Fruit fly (Drosophila melanogaster) whole organism, wandering third instar larva: Measurements from ENCODE around the gene CG13837.

Source experiments
- Hnf4 ChIP-seq: fragments of 200-800 bp; sonication (Bioruptor generic); optimal IDR thresholded peaks from 2 replicates; lab custom pipeline; 2016; ENCODE audit warnings: missing biosample characterization, mild to moderate bottlenecking, missing genetic modification characterization
- Hr78 ChIP-seq: fragments of >200 bp; optimal IDR thresholded peaks from 2 replicates; lab custom pipeline; 2017; ENCODE audit warnings: missing biosample characterization, missing genetic modification characterization
- Myc ChIP-seq: fragments of >200 bp; optimal IDR thresholded peaks from 2 replicates; lab custom pipeline; 2017

DNA sequence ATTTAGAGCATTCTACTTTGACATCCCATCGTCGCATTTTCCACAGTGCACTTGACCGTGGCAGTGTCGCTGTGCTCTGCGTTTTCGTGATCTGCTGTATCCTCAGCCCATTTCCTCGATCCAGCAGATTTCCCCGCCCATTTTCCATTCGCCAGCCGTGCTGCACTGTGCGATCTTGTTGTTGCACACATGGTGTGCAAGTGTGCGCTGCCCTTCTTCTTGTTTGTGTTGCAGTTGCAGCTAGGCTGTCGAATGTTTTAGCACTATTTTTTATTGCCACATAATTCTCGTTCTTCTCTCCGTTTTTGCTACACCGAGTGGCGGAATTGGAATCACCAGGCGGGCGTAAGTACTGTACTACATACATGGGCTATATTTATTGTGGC lies 16.4 kb upstream of the CG13837 start:
- TF ChIP-seq Hnf4 (GFP tag; lab: Kevin White, UChicago) (no peak), Myc (lab: Kevin White, UChicago) (no peak), Hr78 (GFP tag; lab: Kevin White, UChicago) (no peak)
